Worm (Caenorhabditis elegans): ENCODE measurements around the gene W01F3.2.

W01F3.2 gene

ce11 chrV:20710156-20710555 lies 50.0 kb downstream of the W01F3.2 start:
- no peak for TF ChIP-seq unc-62 (GFP tag; optimal IDR thresholded peaks at IDR 0.05)

DNA sequence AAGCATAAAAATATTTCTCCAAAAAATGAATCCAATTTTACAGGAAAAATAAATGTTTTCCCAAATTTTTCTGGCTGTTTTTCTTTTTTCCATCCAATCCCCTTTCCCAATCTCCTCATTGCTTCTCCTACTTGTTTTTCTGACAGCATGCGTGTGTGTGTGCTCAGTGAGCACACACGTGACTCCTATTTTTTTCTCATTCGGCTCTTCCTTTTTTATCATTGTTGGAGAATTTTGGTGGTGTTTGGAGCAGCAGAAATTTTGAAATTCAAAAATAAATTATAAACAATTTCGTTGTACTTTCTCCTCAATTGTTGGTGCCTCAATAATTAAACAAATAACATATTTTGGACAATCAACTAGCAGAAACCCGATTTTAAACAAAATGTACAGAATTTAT lies 50.5 kb downstream of the W01F3.2 start:
- TF ChIP-seq unc-62 (GFP tag; optimal IDR thresholded peaks at IDR 0.05) = no peak
